Fruit fly (Drosophila melanogaster) whole organism, embryonic: ENCODE results near the gene mrva.
A peak's percentile ranks its signal among the peaks of the same experiment; 100 is the strongest.

ENCODE experiments used
- BtbVII ChIP-seq: fragments of 200-800 bp; sonication (Bioruptor generic); optimal IDR thresholded peaks from 3 replicates; lab custom pipeline; 2017; ENCODE audit warnings: missing biosample characterization, mild to moderate bottlenecking, missing genetic modification characterization
- CG10462 ChIP-seq: fragments of 200-800 bp; sonication (Bioruptor generic); optimal IDR thresholded peaks from 2 replicates; lab custom pipeline; 2016; ENCODE audit warnings: missing biosample characterization, missing genetic modification characterization
- CG10979 ChIP-seq: fragments of 200-800 bp; sonication (Bioruptor generic); optimal IDR thresholded peaks from 2 replicates; lab custom pipeline; 2018; ENCODE audit warnings: missing biosample characterization, mild to moderate bottlenecking, missing genetic modification characterization, moderate library complexity
- CG11093 ChIP-seq: fragments of 200-800 bp; sonication (Bioruptor generic); IDR thresholded peaks from 3 replicates; pipeline ENCODE4 v1.3.6; 2022; ENCODE audit warnings: missing biosample characterization, missing genetic modification characterization
- CG11456 ChIP-seq: fragments of 200-800 bp; sonication (Bioruptor generic); IDR thresholded peaks from 3 replicates; pipeline ENCODE4 v1.3.6; 2022; ENCODE audit warnings: missing biosample characterization, missing genetic modification characterization
- CG11696 ChIP-seq: fragments of 200-800 bp; sonication (Bioruptor generic); IDR thresholded peaks from 2 replicates; pipeline ENCODE4 v1.3.6; 2022; ENCODE audit warnings: missing biosample characterization, missing genetic modification characterization
- CG12391 ChIP-seq: fragments of 200-800 bp; sonication (Bioruptor generic); optimal IDR thresholded peaks from 3 replicates; lab custom pipeline; 2018; ENCODE audit warnings: missing biosample characterization, mild to moderate bottlenecking, missing genetic modification characterization, moderate library complexity
- CG13123 ChIP-seq: fragments of 200-800 bp; sonication (Bioruptor generic); optimal IDR thresholded peaks from 2 replicates; lab custom pipeline; 2016; ENCODE audit warnings: missing biosample characterization, missing genetic modification characterization
- CG15601 ChIP-seq: fragments of 200-800 bp; sonication (Bioruptor generic); optimal IDR thresholded peaks from 3 replicates; lab custom pipeline; 2019; ENCODE audit warnings: missing biosample characterization, mild to moderate bottlenecking, missing genetic modification characterization, moderate library complexity
- CG1603 ChIP-seq: fragments of 200-800 bp; sonication (Bioruptor generic); optimal IDR thresholded peaks from 2 replicates; lab custom pipeline; 2019; ENCODE audit warnings: missing biosample characterization, mild to moderate bottlenecking, missing genetic modification characterization, moderate library complexity
- CG17186 ChIP-seq: fragments of 200-800 bp; sonication (Bioruptor generic); optimal IDR thresholded peaks from 3 replicates; lab custom pipeline; 2017; ENCODE audit warnings: missing biosample characterization, missing genetic modification reagents, missing genetic modification characterization
- CG17829 ChIP-seq: fragments of 200-800 bp; optimal IDR thresholded peaks from 2 replicates; lab custom pipeline; 2019; ENCODE audit warnings: missing biosample characterization, mild to moderate bottlenecking, missing genetic modification characterization, moderate library complexity
- CG30403 ChIP-seq: fragments of 200-800 bp; sonication (Bioruptor generic); optimal IDR thresholded peaks from 3 replicates; lab custom pipeline; 2016; ENCODE audit warnings: missing biosample characterization, missing genetic modification characterization
- CG32532 ChIP-seq: fragments of 200-800 bp; sonication (Bioruptor generic); IDR thresholded peaks from 2 replicates; pipeline ENCODE4 v1.3.6; 2022; ENCODE audit warnings: missing biosample characterization, missing genetic modification characterization
- CG34422 ChIP-seq: fragments of 200-800 bp; sonication (Bioruptor generic); IDR thresholded peaks from 3 replicates; pipeline ENCODE4 v1.3.6; 2022; ENCODE audit warnings: missing biosample characterization, missing genetic modification characterization
- CG42726 ChIP-seq: fragments of 200-800 bp; sonication (Bioruptor generic); IDR thresholded peaks from 2 replicates; pipeline ENCODE4 v1.3.6; 2022; ENCODE audit warnings: missing biosample characterization, missing genetic modification characterization; ENCODE audit not compliant: partially characterized antibody
- CG4404 ChIP-seq: fragments of 200-800 bp; sonication (Bioruptor generic); IDR thresholded peaks from 2 replicates; pipeline ENCODE4 v1.3.6; 2022; ENCODE audit warnings: missing biosample characterization, missing genetic modification characterization
- CG4424 ChIP-seq: fragments of 200-800 bp; sonication (Bioruptor generic); optimal IDR thresholded peaks from 3 replicates; lab custom pipeline; 2016; ENCODE audit warnings: missing biosample characterization, missing genetic modification characterization
- CG5953 ChIP-seq: fragments of 200-800 bp; sonication (Bioruptor generic); IDR thresholded peaks from 2 replicates; pipeline ENCODE4 v1.3.6; 2022; ENCODE audit warnings: missing biosample characterization, missing genetic modification characterization
- CG6654 ChIP-seq: fragments of 200-800 bp; sonication (Bioruptor generic); optimal IDR thresholded peaks from 2 replicates; lab custom pipeline; 2017; ENCODE audit warnings: missing biosample characterization, mild to moderate bottlenecking, missing genetic modification characterization
- CG7556 ChIP-seq: fragments of 200-800 bp; sonication (Bioruptor generic); optimal IDR thresholded peaks from 2 replicates; lab custom pipeline; 2017; ENCODE audit warnings: missing biosample characterization, mild to moderate bottlenecking, missing genetic modification characterization
- CG7745 ChIP-seq: fragments of 200-800 bp; sonication (Bioruptor generic); optimal IDR thresholded peaks from 2 replicates; lab custom pipeline; 2018; ENCODE audit warnings: missing biosample characterization, mild to moderate bottlenecking, missing genetic modification characterization, moderate library complexity
- CG7786 ChIP-seq: fragments of 200-800 bp; sonication (Bioruptor generic); optimal IDR thresholded peaks from 2 replicates; lab custom pipeline; 2016; ENCODE audit warnings: missing biosample characterization, missing genetic modification characterization
- CG7928 ChIP-seq: fragments of 200-800 bp; sonication (Bioruptor generic); optimal IDR thresholded peaks from 2 replicates; lab custom pipeline; 2017; ENCODE audit warnings: missing biosample characterization, mild to moderate bottlenecking, missing genetic modification characterization
- CG7987 ChIP-seq: fragments of 200-800 bp; sonication (Bioruptor generic); optimal IDR thresholded peaks from 2 replicates; lab custom pipeline; 2018; ENCODE audit warnings: missing biosample characterization, mild to moderate bottlenecking, missing genetic modification characterization, moderate library complexity
- CG8388 ChIP-seq: fragments of 200-800 bp; sonication (Bioruptor generic); optimal IDR thresholded peaks from 2 replicates; lab custom pipeline; 2019; ENCODE audit warnings: missing biosample characterization, mild to moderate bottlenecking, missing genetic modification characterization, moderate library complexity
- CG8924 ChIP-seq: fragments of 200-800 bp; optimal IDR thresholded peaks from 3 replicates; lab custom pipeline; 2019; ENCODE audit warnings: missing biosample characterization, mild to moderate bottlenecking, missing genetic modification characterization, moderate library complexity
- CHES-1-like ChIP-seq: fragments of 200-800 bp; sonication (Bioruptor generic); optimal IDR thresholded peaks from 2 replicates; lab custom pipeline; 2016; ENCODE audit warnings: missing biosample characterization, missing genetic modification characterization
- Chrac-16 ChIP-seq: fragments of 200-800 bp; sonication (Bioruptor generic); optimal IDR thresholded peaks from 3 replicates; lab custom pipeline; 2016; ENCODE audit warnings: missing biosample characterization, missing genetic modification characterization
- D19B ChIP-seq: fragments of 200-800 bp; sonication (Bioruptor generic); optimal IDR thresholded peaks from 2 replicates; lab custom pipeline; 2017; ENCODE audit warnings: missing biosample characterization, mild to moderate bottlenecking, missing genetic modification characterization
- Dref ChIP-seq: fragments of 200-800 bp; sonication (Bioruptor generic); IDR thresholded peaks from 2 replicates; pipeline ENCODE4 v1.3.6; 2022; ENCODE audit warnings: missing biosample characterization, missing genetic modification characterization
- Gsc ChIP-seq: fragments of 200-800 bp; sonication (Bioruptor generic); IDR thresholded peaks from 2 replicates; pipeline ENCODE4 v1.3.6; 2022; ENCODE audit warnings: missing biosample characterization, missing genetic modification characterization
- HmgZ ChIP-seq: fragments of 200-800 bp; sonication (Bioruptor generic); optimal IDR thresholded peaks from 2 replicates; lab custom pipeline; 2018; ENCODE audit warnings: missing biosample characterization, mild to moderate bottlenecking, missing genetic modification characterization
- Jarid2 ChIP-seq: fragments of 200-800 bp; sonication (Bioruptor generic); optimal IDR thresholded peaks from 3 replicates; lab custom pipeline; 2017; ENCODE audit warnings: mild to moderate bottlenecking, missing biosample characterization, missing genetic modification reagents, missing genetic modification characterization
- MTF-1 ChIP-seq: fragments of 200-800 bp; sonication (Bioruptor generic); optimal IDR thresholded peaks from 2 replicates; lab custom pipeline; 2018; ENCODE audit warnings: missing biosample characterization, mild to moderate bottlenecking, missing genetic modification characterization, borderline replicate concordance
- Med ChIP-seq: fragments of 200-800 bp; sonication (Bioruptor generic); peaks from one replicate; lab custom pipeline; 2016; ENCODE audit warnings: missing biosample characterization, missing genetic modification characterization, mild to moderate bottlenecking, inconsistent platforms, moderate library complexity
- Opbp ChIP-seq: fragments of 200-800 bp; sonication (Bioruptor generic); IDR thresholded peaks from 3 replicates; pipeline ENCODE4 v1.3.6; 2022; ENCODE audit warnings: missing biosample characterization, missing genetic modification characterization; ENCODE audit not compliant: partially characterized antibody
- Scr ChIP-seq: fragments of 200-800 bp; sonication (Bioruptor generic); IDR thresholded peaks from 2 replicates; pipeline ENCODE4 v1.3.6; 2022; ENCODE audit warnings: missing biosample characterization, missing genetic modification characterization; ENCODE audit not compliant: partially characterized antibody
- abd-A ChIP-seq: fragments of 200-800 bp; sonication (Bioruptor generic); optimal IDR thresholded peaks from 3 replicates; lab custom pipeline; 2019; ENCODE audit warnings: missing biosample characterization, mild to moderate bottlenecking, missing genetic modification characterization, moderate library complexity
- ase ChIP-seq: fragments of 200-800 bp; sonication (Bioruptor generic); IDR thresholded peaks from 3 replicates; pipeline ENCODE4 v1.3.6; 2022; ENCODE audit warnings: missing biosample characterization, missing genetic modification characterization
- chinmo ChIP-seq: fragments of 200-800 bp; sonication (Bioruptor generic); IDR thresholded peaks from 4 replicates; pipeline ENCODE4 v1.3.6; 2022; ENCODE audit warnings: missing biosample characterization, missing genetic modification characterization; ENCODE audit not compliant: partially characterized antibody
- crp ChIP-seq, 2 experiments: fragments of 200-800 bp; sonication (Bioruptor generic); optimal IDR thresholded peaks; 2 replicates in 1 of 2; 3 replicates in 1 of 2; lab custom pipeline; 2017; ENCODE audit warnings: missing biosample characterization in 2 of 2, missing genetic modification characterization in 2 of 2, mild to moderate bottlenecking in 1 of 2, moderate library complexity in 1 of 2
- da ChIP-seq: fragments of 200-800 bp; sonication (Bioruptor generic); optimal IDR thresholded peaks from 2 replicates; lab custom pipeline; 2016; ENCODE audit warnings: missing biosample characterization, missing genetic modification characterization
- ems ChIP-seq: fragments of 200-800 bp; sonication (Bioruptor generic); optimal IDR thresholded peaks from 3 replicates; lab custom pipeline; 2016; ENCODE audit warnings: missing biosample characterization, missing genetic modification characterization
- ind ChIP-seq: fragments of 200-800 bp; sonication (Bioruptor generic); optimal IDR thresholded peaks from 3 replicates; lab custom pipeline; 2016; ENCODE audit warnings: missing biosample characterization, missing genetic modification characterization
- nau ChIP-seq: fragments of 200-800 bp; sonication (Bioruptor generic); optimal IDR thresholded peaks from 3 replicates; lab custom pipeline; 2017; ENCODE audit warnings: missing biosample characterization, mild to moderate bottlenecking, missing genetic modification characterization, missing genetic modification reagents
- pzg ChIP-seq: fragments of 200-800 bp; sonication (Bioruptor generic); optimal IDR thresholded peaks from 3 replicates; lab custom pipeline; 2018; ENCODE audit warnings: missing biosample characterization, mild to moderate bottlenecking, missing genetic modification characterization, moderate library complexity
- slp2 ChIP-seq: fragments of 200-800 bp; sonication (Bioruptor generic); optimal IDR thresholded peaks from 2 replicates; lab custom pipeline; 2016; ENCODE audit warnings: missing biosample characterization, missing genetic modification characterization
- ssp ChIP-seq: fragments of 200-800 bp; sonication (Bioruptor generic); IDR thresholded peaks from 2 replicates; pipeline ENCODE4 v1.3.6; 2022; ENCODE audit warnings: missing biosample characterization, missing genetic modification characterization
- vfl ChIP-seq: fragments of 200-800 bp; sonication (Bioruptor generic); optimal IDR thresholded peaks from 2 replicates; lab custom pipeline; 2016; ENCODE audit warnings: missing biosample characterization, missing genetic modification characterization
- zfh1 ChIP-seq: fragments of 200-800 bp; sonication (Bioruptor generic); IDR thresholded peaks from 3 replicates; pipeline ENCODE4 v1.3.6; 2022; ENCODE audit warnings: missing biosample characterization, missing genetic modification characterization

The mrva gene

DNA sequence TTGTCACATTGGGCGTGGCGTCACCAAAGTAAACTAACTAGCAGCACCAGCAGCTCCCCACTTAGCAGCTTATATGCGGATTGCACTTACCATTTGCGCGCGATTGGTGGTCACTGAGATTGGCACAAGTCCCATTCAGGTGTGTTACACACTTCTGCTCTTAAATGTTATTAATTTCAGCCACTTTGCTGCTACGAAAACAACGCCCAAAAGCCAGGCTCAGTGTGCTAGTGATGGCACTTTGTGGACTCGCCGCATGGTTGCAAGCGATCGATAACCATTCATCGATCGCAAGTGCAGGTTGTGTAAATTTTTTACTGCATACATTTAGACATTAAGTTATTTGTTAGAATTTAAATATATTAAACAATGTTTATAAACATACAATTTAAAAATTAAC is 6.3 kb upstream of the mrva start, which contains the start of the genes wrm1 and wrm2 (continued):
- peak; percentile 29 for TF ChIP-seq CG12391 (tag; lab: Kevin White, UChicago)
- no peak for TF ChIP-seq Chrac-16 (GFP tag; lab: Kevin White, UChicago)
- TF ChIP-seq BtbVII (GFP tag; lab: Kevin White, UChicago) = no peak
- no peak for TF ChIP-seq CG7786 (GFP tag; lab: Kevin White, UChicago)
- TF ChIP-seq CG4404 = no peak
- TF ChIP-seq zfh1 (GFP tag; lab: Robert Waterston, UW) = no peak
- TF ChIP-seq CG7556 (GFP tag; lab: Kevin White, UChicago) = no peak
- TF ChIP-seq CG42726 = no peak
- no peak for TF ChIP-seq CG7987 (GFP tag; lab: Kevin White, UChicago)
- no peak for TF ChIP-seq vfl
- no peak for TF ChIP-seq CG11456
- peak; percentile 14 for TF ChIP-seq CG4424
- TF ChIP-seq Dref (GFP tag; lab: Robert Waterston, UW) = peak; percentile 84
- TF ChIP-seq CG8388 = no peak
- TF ChIP-seq ind = no peak
- no peak for TF ChIP-seq CG15601 (tag; lab: Kevin White, UChicago)
- no peak for TF ChIP-seq CHES-1-like (GFP tag; lab: Kevin White, UChicago)
- no peak for TF ChIP-seq CG30403 (GFP tag; lab: Kevin White, UChicago)
- TF ChIP-seq CG6654 (GFP tag; lab: Kevin White, UChicago) = no peak
- no peak for TF ChIP-seq slp2 (GFP tag; lab: Kevin White, UChicago)
- TF ChIP-seq crp (GFP tag; optimal IDR thresholded peaks at IDR 0.05; lab: Kevin White, UChicago) = no peak
- peak; percentile 47 for TF ChIP-seq CG1603 (tag; lab: Kevin White, UChicago)
- no peak for TF ChIP-seq CG11696 (GFP tag; lab: Robert Waterston, UW)
- TF ChIP-seq HmgZ (tag; lab: Kevin White, UChicago) = no peak
- 0 out of 4 replicates have a peak, but pooled peaks have one; percentile 13 for TF ChIP-seq chinmo (GFP tag; lab: Robert Waterston, UW)
- no peak for TF ChIP-seq ems
- TF ChIP-seq MTF-1 (GFP tag; lab: Kevin White, UChicago) = no peak
- peak; percentile 61 for TF ChIP-seq Scr
- peak; percentile 66 for TF ChIP-seq CG8924 (tag; lab: Kevin White, UChicago)
- TF ChIP-seq CG32532 (GFP tag; lab: Robert Waterston, UW) = no peak
- TF ChIP-seq nau (GFP tag; lab: Kevin White, UChicago) = no peak
- TF ChIP-seq CG13123 (GFP tag; lab: Kevin White, UChicago) = no peak
- TF ChIP-seq CG11093 (GFP tag; lab: Robert Waterston, UW) = no peak
- peak; percentile 22 for TF ChIP-seq CG17829 (tag; lab: Kevin White, UChicago)
- TF ChIP-seq CG34422 (GFP tag; lab: Robert Waterston, UW) = no peak; the same call in 2 of the 3 replicates
- no peak for TF ChIP-seq ase (GFP tag; lab: Robert Waterston, UW)
- TF ChIP-seq pzg (GFP tag; lab: Kevin White, UChicago) = peak; percentile 59
- TF ChIP-seq CG10979 = peak; percentile 7
- TF ChIP-seq CG7745 (tag; lab: Kevin White, UChicago) = no peak
- TF ChIP-seq Jarid2 (GFP tag; lab: Kevin White, UChicago) = no peak
- TF ChIP-seq ssp (GFP tag; lab: Robert Waterston, UW) = no peak
- TF ChIP-seq Opbp (GFP tag; lab: Robert Waterston, UW) = peak; percentile 63; the same call in 2 of the 3 replicates
- TF ChIP-seq CG7928 (GFP tag; lab: Kevin White, UChicago) = no peak
- no peak for TF ChIP-seq Gsc (GFP tag; lab: Robert Waterston, UW)
- TF ChIP-seq D19B (GFP tag; lab: Kevin White, UChicago) = no peak
- peak; percentile 7 for TF ChIP-seq CG17186 (GFP tag; lab: Kevin White, UChicago)
- TF ChIP-seq abd-A = no peak
- TF ChIP-seq CG5953 (GFP tag; lab: Robert Waterston, UW) = no peak
- TF ChIP-seq Med (GFP tag; lab: Kevin White, UChicago) = peak; percentile 84
- no peak for TF ChIP-seq da (GFP tag; lab: Kevin White, UChicago)
- TF ChIP-seq CG10462 (GFP tag; lab: Kevin White, UChicago) = no peak
